Fruit fly (Drosophila melanogaster): ENCODE data around the gene CG14022.

Gene CG14022

dm6 chr2L:5314630-5315159, 14.0 kb downstream of the CG14022 start, which contains the start of gene CG14024:
Gene CG14024 (minus strand): TSS chr2L:5314895.
- TF ChIP-seq Sin3A (optimal IDR thresholded peaks at IDR 0.05), result no peak

dm6 chr2L:5309369-5309768, 19.3 kb downstream of the CG14022 start:
- TF ChIP-seq Sin3A (optimal IDR thresholded peaks at IDR 0.05) (no peak), h (optimal IDR thresholded peaks at IDR 0.05) (no peak), insv (optimal IDR thresholded peaks at IDR 0.05) (no peak), psq (optimal IDR thresholded peaks at IDR 0.05) (no peak), Myc (optimal IDR thresholded peaks at IDR 0.05) (no peak), ttk (optimal IDR thresholded peaks at IDR 0.05) (no peak)

dm6 chr2L:5306373-5306997, 22.2 kb downstream of the CG14022 start:
- no peak for TF ChIP-seq ttk (optimal IDR thresholded peaks at IDR 0.05)
- TF ChIP-seq Myc (optimal IDR thresholded peaks at IDR 0.05), result no peak
- TF ChIP-seq Sin3A (optimal IDR thresholded peaks at IDR 0.05), result no peak
- no peak for TF ChIP-seq h (optimal IDR thresholded peaks at IDR 0.05)
- no peak for TF ChIP-seq psq (optimal IDR thresholded peaks at IDR 0.05)
- TF ChIP-seq insv (optimal IDR thresholded peaks at IDR 0.05), result no peak

DNA sequence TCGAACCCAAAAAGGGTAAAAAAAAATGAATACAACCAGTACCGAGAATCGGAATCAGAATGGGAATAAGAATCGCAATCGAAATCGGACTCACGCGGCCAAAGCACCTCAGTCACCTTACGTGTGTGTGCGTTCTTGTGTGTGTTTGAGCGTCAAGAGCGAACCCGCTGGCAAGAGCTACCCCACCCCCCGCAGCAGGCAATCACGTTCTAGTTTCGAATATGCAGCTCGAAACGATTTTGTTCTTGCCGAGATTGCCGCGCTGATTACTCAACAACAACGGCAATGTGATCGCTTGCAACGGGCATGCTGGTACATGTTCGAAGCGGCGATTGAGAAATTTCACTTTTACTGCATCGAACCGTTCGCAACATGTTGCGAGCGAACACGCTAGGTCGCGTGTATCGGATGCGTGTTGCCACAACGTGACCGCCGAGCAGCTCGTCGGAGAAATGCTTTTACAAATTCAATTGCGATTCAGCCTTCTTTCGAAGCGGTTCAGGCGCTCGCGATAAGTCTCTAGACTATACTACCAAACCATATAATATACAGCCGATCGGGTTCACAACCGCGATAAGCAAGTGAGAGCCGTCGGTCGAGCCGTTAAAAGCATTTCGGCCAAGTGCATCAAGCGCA, 23.3 kb downstream of the CG14022 start:
- TF ChIP-seq h (optimal IDR thresholded peaks at IDR 0.05) (no peak), Myc (optimal IDR thresholded peaks at IDR 0.05) (no peak), insv (optimal IDR thresholded peaks at IDR 0.05) (no peak), Sin3A (optimal IDR thresholded peaks at IDR 0.05) (no peak), ttk (optimal IDR thresholded peaks at IDR 0.05) (no peak), psq (optimal IDR thresholded peaks at IDR 0.05) (no peak)

DNA sequence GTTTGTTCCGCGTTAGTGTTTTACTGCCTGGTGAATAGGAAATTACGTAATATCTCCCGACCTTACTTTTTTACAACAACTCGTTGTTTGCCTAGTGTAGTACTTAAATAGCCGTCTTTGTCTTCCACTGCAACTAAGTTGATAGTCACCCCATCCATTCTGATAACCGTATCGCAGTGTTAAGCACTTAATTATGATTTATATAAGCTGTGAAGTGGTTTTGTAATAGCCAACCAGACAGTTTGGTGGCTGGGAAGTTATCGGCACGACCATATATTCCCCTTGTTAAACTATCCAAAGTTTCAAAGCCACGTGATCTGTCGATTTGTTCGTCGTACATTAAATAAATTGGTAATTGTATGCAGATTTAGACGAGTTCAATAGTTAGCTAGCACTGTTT, 24.3 kb downstream of the CG14022 start:
- TF ChIP-seq Sin3A (optimal IDR thresholded peaks at IDR 0.05) (no peak), psq (optimal IDR thresholded peaks at IDR 0.05) (no peak), h (optimal IDR thresholded peaks at IDR 0.05) (no peak), insv (optimal IDR thresholded peaks at IDR 0.05) (no peak), ttk (optimal IDR thresholded peaks at IDR 0.05) (no peak), Myc (optimal IDR thresholded peaks at IDR 0.05) (no peak)

DNA sequence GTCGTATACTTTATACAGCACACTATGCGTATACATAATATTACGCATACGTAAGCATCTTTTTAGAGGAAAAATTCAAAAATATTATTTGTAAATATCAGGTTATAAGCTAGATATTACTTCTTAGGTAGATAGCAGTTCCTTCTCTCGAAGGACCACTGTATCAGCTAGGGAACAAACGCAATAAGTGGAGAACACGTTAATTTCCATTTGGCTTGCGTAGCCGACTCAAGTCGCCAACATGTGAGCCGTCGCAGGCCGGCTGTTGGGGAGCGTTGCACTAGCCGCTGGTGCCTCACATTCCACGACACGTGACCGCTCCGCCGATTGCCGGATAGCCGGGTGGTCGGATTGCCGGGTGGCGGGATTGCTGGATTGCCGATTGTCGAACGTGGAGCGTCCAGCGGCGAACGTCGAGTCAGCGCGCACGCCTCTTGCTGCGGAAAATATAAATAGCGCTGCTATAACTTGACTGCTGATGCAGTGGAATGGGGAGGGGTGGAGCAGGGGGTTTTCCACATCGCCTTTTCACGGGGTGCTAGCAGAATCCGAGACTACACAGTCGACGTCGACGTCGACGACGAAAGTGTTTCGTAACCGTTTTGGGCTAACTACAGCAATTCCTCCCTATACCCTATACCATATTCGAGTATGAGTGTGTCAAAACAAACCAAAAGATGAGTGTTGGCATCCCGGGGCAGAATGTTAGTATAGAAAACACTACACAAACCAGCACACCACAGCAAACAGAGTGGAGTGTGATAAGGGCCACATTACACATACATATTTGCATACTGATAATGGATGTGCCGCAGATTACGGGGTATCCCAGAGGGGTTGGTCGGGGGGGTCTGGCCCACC, 25.4 kb downstream of the CG14022 start:
- TF ChIP-seq Sin3A (optimal IDR thresholded peaks at IDR 0.05) (no peak), Myc (optimal IDR thresholded peaks at IDR 0.05) (no peak), insv (optimal IDR thresholded peaks at IDR 0.05) (no peak), h (optimal IDR thresholded peaks at IDR 0.05) (no peak), ttk (optimal IDR thresholded peaks at IDR 0.05) (no peak)

DNA sequence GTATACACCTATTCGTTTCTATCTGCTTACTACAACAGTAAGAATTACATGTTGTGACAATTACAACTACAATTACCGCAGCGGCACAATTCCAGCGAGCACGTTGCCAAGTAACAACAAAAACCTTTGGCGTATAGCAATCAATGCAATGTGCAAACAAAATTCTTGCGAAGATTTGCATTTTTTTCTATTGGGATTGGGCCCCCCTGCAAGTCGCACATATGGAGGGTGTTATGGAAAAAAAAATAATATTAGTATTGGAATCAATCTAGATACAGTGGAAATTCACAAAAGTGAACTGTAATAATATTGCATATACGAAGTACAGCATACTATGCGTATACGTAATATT, 26.0 kb downstream of the CG14022 start:
- TF ChIP-seq h (optimal IDR thresholded peaks at IDR 0.05) (no peak), Sin3A (optimal IDR thresholded peaks at IDR 0.05) (no peak), ttk (optimal IDR thresholded peaks at IDR 0.05) (no peak), insv (optimal IDR thresholded peaks at IDR 0.05) (no peak), psq (optimal IDR thresholded peaks at IDR 0.05) (no peak), Myc (optimal IDR thresholded peaks at IDR 0.05) (no peak)

dm6 chr2L:5302284-5302683, 26.4 kb downstream of the CG14022 start:
- TF ChIP-seq psq (optimal IDR thresholded peaks at IDR 0.05), result no peak
- no peak for TF ChIP-seq h (optimal IDR thresholded peaks at IDR 0.05)
- no peak for TF ChIP-seq Sin3A (optimal IDR thresholded peaks at IDR 0.05)
- TF ChIP-seq insv (optimal IDR thresholded peaks at IDR 0.05), result no peak
- no peak for TF ChIP-seq Myc (optimal IDR thresholded peaks at IDR 0.05)
- no peak for TF ChIP-seq ttk (optimal IDR thresholded peaks at IDR 0.05)

dm6 chr2L:5300785-5301616, 27.7 kb downstream of the CG14022 start:
- no peak for TF ChIP-seq h (optimal IDR thresholded peaks at IDR 0.05)
- TF ChIP-seq ttk (optimal IDR thresholded peaks at IDR 0.05), result no peak
- TF ChIP-seq psq (optimal IDR thresholded peaks at IDR 0.05), result no peak
- no peak for TF ChIP-seq Sin3A (optimal IDR thresholded peaks at IDR 0.05)
- TF ChIP-seq Myc (optimal IDR thresholded peaks at IDR 0.05), result no peak
- TF ChIP-seq insv (optimal IDR thresholded peaks at IDR 0.05), result no peak

dm6 chr2L:5300237-5300668, 28.4 kb downstream of the CG14022 start:
- TF ChIP-seq Myc (optimal IDR thresholded peaks at IDR 0.05) (no peak), ttk (optimal IDR thresholded peaks at IDR 0.05) (no peak), insv (optimal IDR thresholded peaks at IDR 0.05) (no peak), h (optimal IDR thresholded peaks at IDR 0.05) (no peak), Sin3A (optimal IDR thresholded peaks at IDR 0.05) (no peak), psq (optimal IDR thresholded peaks at IDR 0.05) (no peak)

dm6 chr2L:5299628-5299986, 29.1 kb downstream of the CG14022 start:
- TF ChIP-seq psq (optimal IDR thresholded peaks at IDR 0.05) (no peak), Sin3A (optimal IDR thresholded peaks at IDR 0.05) (no peak), ttk (optimal IDR thresholded peaks at IDR 0.05) (no peak), h (optimal IDR thresholded peaks at IDR 0.05) (no peak), Myc (optimal IDR thresholded peaks at IDR 0.05) (no peak), insv (optimal IDR thresholded peaks at IDR 0.05) (no peak)
